Worm (Caenorhabditis elegans) whole organism, L3 larva: ENCODE data around the gene C25F9.14.

Experiments
- R02D3.7 ChIP-seq: fragments of 150-350 bp; optimal IDR thresholded peaks from 2 replicates; lab custom pipeline; 2014; ENCODE audit warnings: missing biosample characterization, missing genetic modification characterization
- ZK546.5 ChIP-seq: sonication (generic microtip); optimal IDR thresholded peaks from 2 replicates; lab custom pipeline; 2017; ENCODE audit warnings: missing biosample characterization, missing genetic modification characterization
- aly-2 ChIP-seq: fragments of 150-350 bp; optimal IDR thresholded peaks from 2 replicates; lab custom pipeline; 2014; ENCODE audit warnings: missing biosample characterization, missing genetic modification characterization
- ama-1 ChIP-seq: fragments of 150-350 bp; optimal IDR thresholded peaks from 2 replicates; lab custom pipeline; 2018
- ceh-16 ChIP-seq: sonication (generic microtip); optimal IDR thresholded peaks from 2 replicates; lab custom pipeline; 2017; ENCODE audit warnings: missing biosample characterization, missing genetic modification characterization
- ceh-82 ChIP-seq: fragments of 150-350 bp; optimal IDR thresholded peaks from 2 replicates; lab custom pipeline; 2014; ENCODE audit warnings: missing biosample characterization, missing genetic modification characterization
- egl-27 ChIP-seq: sonication (generic microtip); optimal IDR thresholded peaks from 4 replicates; lab custom pipeline; 2017; ENCODE audit warnings: missing biosample characterization, missing genetic modification reagents, missing genetic modification characterization
- egl-5 ChIP-seq: fragments of 150-350 bp; optimal IDR thresholded peaks from 2 replicates; lab custom pipeline; 2017; ENCODE audit warnings: missing biosample characterization, missing genetic modification reagents, missing genetic modification characterization, inconsistent platforms
- elt-1 ChIP-seq: fragments of 150-350 bp; optimal IDR thresholded peaks from 2 replicates; lab custom pipeline; 2014; ENCODE audit warnings: missing biosample characterization, missing genetic modification characterization
- elt-2 ChIP-seq: sonication (generic microtip); optimal IDR thresholded peaks from 2 replicates; lab custom pipeline; 2016; ENCODE audit warnings: missing genetic modification reagents, mild to moderate bottlenecking, missing genetic modification characterization, missing compliant biosample characterization
- eor-1 ChIP-seq, 2 experiments: fragments of 150-350 bp; optimal IDR thresholded peaks; 2 replicates each; lab custom pipeline; 2014 to 2018; ENCODE audit warnings: missing biosample characterization in 2 of 2, missing genetic modification characterization in 2 of 2
- fkh-10 ChIP-seq: sonication (generic microtip); optimal IDR thresholded peaks from 2 replicates; lab custom pipeline; 2017; ENCODE audit warnings: missing biosample characterization, missing genetic modification reagents, missing genetic modification characterization
- fkh-2 ChIP-seq: fragments of 150-350 bp; optimal IDR thresholded peaks from 2 replicates; lab custom pipeline; 2014; ENCODE audit warnings: missing biosample characterization, missing genetic modification reagents, missing genetic modification characterization
- fos-1 ChIP-seq: fragments of 150-350 bp; optimal IDR thresholded peaks from 2 replicates; lab custom pipeline; 2014; ENCODE audit warnings: missing biosample characterization, missing genetic modification characterization
- hmg-11 ChIP-seq: sonication (generic microtip); optimal IDR thresholded peaks from 2 replicates; lab custom pipeline; 2016; ENCODE audit warnings: missing genetic modification characterization, missing compliant biosample characterization
- jun-1 ChIP-seq: fragments of 150-350 bp; optimal IDR thresholded peaks from 2 replicates; lab custom pipeline; 2014; ENCODE audit warnings: missing biosample characterization, missing genetic modification reagents, missing genetic modification characterization
- lin-15B ChIP-seq: fragments of 150-350 bp; optimal IDR thresholded peaks from 2 replicates; lab custom pipeline; 2014; ENCODE audit warnings: missing biosample characterization, missing genetic modification characterization
- lin-39 ChIP-seq: fragments of 150-350 bp; optimal IDR thresholded peaks from 2 replicates; lab custom pipeline; 2018; ENCODE audit warnings: missing biosample characterization, missing genetic modification reagents, missing genetic modification characterization
- lsy-12 ChIP-seq: sonication (generic microtip); optimal IDR thresholded peaks from 2 replicates; lab custom pipeline; 2016; ENCODE audit warnings: mild to moderate bottlenecking, missing genetic modification characterization, missing compliant biosample characterization
- mdl-1 ChIP-seq: fragments of 150-350 bp; optimal IDR thresholded peaks from 2 replicates; lab custom pipeline; 2014; ENCODE audit warnings: missing biosample characterization, missing genetic modification characterization
- nhr-11 ChIP-seq: fragments of 150-350 bp; optimal IDR thresholded peaks from 2 replicates; lab custom pipeline; 2014; ENCODE audit warnings: missing biosample characterization, missing genetic modification characterization
- nhr-12 ChIP-seq: fragments of 150-350 bp; optimal IDR thresholded peaks from 2 replicates; lab custom pipeline; 2014; ENCODE audit warnings: missing biosample characterization, missing genetic modification characterization
- nhr-23 ChIP-seq: fragments of 150-350 bp; optimal IDR thresholded peaks from 2 replicates; lab custom pipeline; 2014; ENCODE audit warnings: missing biosample characterization, missing genetic modification reagents, missing genetic modification characterization
- nhr-25 ChIP-seq: sonication (generic microtip); optimal IDR thresholded peaks from 2 replicates; lab custom pipeline; 2017; ENCODE audit warnings: missing biosample characterization, missing genetic modification characterization
- nhr-43 ChIP-seq: sonication (generic microtip); optimal IDR thresholded peaks from 2 replicates; lab custom pipeline; 2016; ENCODE audit warnings: mild to moderate bottlenecking, missing genetic modification characterization, missing compliant biosample characterization; ENCODE audit not compliant: poor library complexity, severe bottlenecking
- nhr-67 ChIP-seq: fragments of 150-350 bp; optimal IDR thresholded peaks from 2 replicates; lab custom pipeline; 2014; ENCODE audit warnings: missing biosample characterization, missing genetic modification characterization
- nhr-77 ChIP-seq: fragments of 150-350 bp; optimal IDR thresholded peaks from 2 replicates; lab custom pipeline; 2014; ENCODE audit warnings: missing biosample characterization, missing genetic modification characterization
- pha-4 ChIP-seq: fragments of 150-350 bp; optimal IDR thresholded peaks from 2 replicates; lab custom pipeline; 2014; ENCODE audit warnings: missing biosample characterization, missing genetic modification reagents, missing genetic modification characterization
- pqm-1 ChIP-seq: fragments of 150-350 bp; optimal IDR thresholded peaks from 2 replicates; lab custom pipeline; 2017; ENCODE audit warnings: missing biosample characterization, missing genetic modification characterization, inconsistent platforms
- skn-1 ChIP-seq: fragments of 150-350 bp; optimal IDR thresholded peaks from 2 replicates; lab custom pipeline; 2014; ENCODE audit warnings: missing biosample characterization, missing genetic modification characterization
- snpc-4 ChIP-seq: fragments of 150-350 bp; optimal IDR thresholded peaks from 2 replicates; lab custom pipeline; 2014; ENCODE audit warnings: missing biosample characterization, missing genetic modification characterization
- unc-39 ChIP-seq: sonication (generic microtip); optimal IDR thresholded peaks from 4 replicates; lab custom pipeline; 2017; ENCODE audit warnings: missing biosample characterization, missing genetic modification characterization
- ztf-4 ChIP-seq: fragments of 150-350 bp; optimal IDR thresholded peaks from 2 replicates; lab custom pipeline; 2014; ENCODE audit warnings: missing biosample characterization, missing genetic modification characterization

C25F9.14 gene

DNA sequence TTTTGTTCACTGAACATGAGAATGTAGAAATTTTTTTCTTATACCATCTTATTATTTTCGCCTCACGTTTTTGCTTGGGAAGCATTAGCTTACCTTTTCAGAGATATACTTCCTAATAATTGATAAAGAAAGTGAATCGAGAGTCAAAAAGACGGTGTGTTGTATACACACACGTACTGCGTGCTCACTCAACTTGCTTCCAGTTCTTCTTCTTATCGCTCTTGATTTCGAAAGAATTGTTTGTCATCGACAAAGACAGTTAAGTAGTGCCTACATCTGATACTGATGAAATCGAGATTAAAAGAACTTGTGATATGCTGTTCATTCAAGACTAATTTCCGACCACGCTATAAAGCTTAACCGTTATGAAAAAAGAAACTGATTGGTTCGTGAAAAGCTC, 25.6 kb upstream of the C25F9.14 start, which contains the start of gene C25F9.5:
C25F9.5 (minus strand) TSS at position 195 of the 400 bp plus-strand sequence.
- TF ChIP-seq lsy-12 (tag; lab: Kevin White, UChicago) (no peak), nhr-11 (no peak), ZK546.5 (no peak), pha-4 (tag; lab: Kevin White, UChicago) (peak; percentile 28), elt-2 (tag; lab: Kevin White, UChicago) (peak; percentile 81), jun-1 (peak; percentile 64), R02D3.7 (tag; lab: Kevin White, UChicago) (no peak), fkh-2 (tag; lab: Kevin White, UChicago) (no peak), pqm-1 (tag; lab: Kevin White, UChicago) (peak; percentile 58), egl-5 (tag; lab: Kevin White, UChicago) (no peak), egl-27 (tag; lab: Kevin White, UChicago) (no peak), lin-15B (no peak), nhr-12 (tag; lab: Kevin White, UChicago) (no peak), elt-1 (tag; lab: Kevin White, UChicago) (no peak), mdl-1 (no peak), fos-1 (no peak), nhr-77 (tag; lab: Kevin White, UChicago) (no peak), fkh-10 (GFP tag; lab: Kevin White, UChicago) (no peak)

DNA sequence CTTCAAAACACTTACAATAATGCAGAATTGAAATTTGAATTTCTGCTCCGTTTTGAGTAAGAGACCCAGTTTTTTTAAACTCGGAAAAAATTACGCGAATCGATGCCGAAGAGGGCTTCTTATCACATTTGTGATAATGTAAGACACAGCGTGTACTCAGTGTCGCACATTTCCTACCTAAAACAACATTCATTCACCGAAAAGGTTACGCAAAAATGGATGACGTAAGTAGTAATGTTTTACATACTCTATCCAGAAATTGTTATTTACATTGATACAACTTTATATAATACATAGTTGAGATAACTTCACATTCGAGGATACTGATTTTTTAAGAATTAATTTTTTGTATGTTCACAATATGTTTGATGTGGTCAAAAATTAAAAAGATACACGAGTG, 19.8 kb upstream of the C25F9.14 start, which contains the start of the genes C25F9.4 and C25F9.9:
C25F9.4 (minus strand) TSS at position 101 of the 400 bp plus-strand sequence.
C25F9.9 (plus strand) TSS at position 137 of the 400 bp plus-strand sequence.
- TF ChIP-seq eor-1 (tag; optimal IDR thresholded peaks at IDR 0.05; lab: Kevin White, UChicago), result no peak
- TF ChIP-seq unc-39 (tag; lab: Kevin White, UChicago), result no peak
- TF ChIP-seq elt-2 (tag; lab: Kevin White, UChicago), result peak; percentile 48

DNA sequence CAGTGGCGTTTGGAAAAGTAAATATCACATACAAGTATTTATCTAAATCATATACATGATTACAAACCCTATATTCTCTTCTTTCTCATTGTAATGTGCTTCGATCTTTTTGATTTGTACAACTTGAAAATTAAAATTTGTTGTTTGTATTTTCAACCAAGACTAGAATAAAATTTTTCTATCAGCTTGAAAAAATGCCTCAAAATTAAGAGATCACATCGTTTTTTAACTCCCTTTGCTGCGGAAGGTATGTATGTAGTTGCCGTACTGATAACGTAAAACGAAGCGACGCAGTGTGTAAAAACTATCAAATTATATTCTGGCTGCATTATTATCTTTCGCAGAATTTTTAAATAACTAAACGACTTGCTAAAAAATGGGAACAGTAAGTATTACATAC, 18.4 kb upstream of the C25F9.14 start, which contains the start of gene C25F9.15:
C25F9.15 (plus strand) TSS at position 301 of the 400 bp plus-strand sequence.
- TF ChIP-seq elt-2 (tag; lab: Kevin White, UChicago) (peak; percentile 42), lin-39 (tag; lab: Kevin White, UChicago) (no peak)

DNA sequence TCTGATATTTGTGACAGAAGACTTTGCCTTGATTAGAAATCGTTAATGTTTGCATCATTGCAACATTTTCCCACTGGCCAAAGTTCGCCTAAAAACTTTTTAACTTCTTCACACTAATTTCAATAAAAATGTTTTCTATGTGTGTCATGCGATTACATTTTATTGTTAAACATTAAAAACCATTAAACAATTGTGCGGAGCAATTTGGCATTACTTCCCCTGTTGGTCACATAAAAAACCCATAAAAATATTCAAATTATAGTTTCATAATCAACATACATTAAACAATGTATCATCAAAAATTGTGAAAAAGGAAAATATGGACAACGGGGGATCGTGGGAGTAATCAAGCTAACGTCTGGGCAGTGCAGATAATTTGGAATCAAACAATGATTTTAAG, 17.0 kb upstream of the C25F9.14 start:
- TF ChIP-seq pqm-1 (tag; lab: Kevin White, UChicago) (peak; percentile 7), elt-2 (tag; lab: Kevin White, UChicago) (peak; percentile 65)

DNA sequence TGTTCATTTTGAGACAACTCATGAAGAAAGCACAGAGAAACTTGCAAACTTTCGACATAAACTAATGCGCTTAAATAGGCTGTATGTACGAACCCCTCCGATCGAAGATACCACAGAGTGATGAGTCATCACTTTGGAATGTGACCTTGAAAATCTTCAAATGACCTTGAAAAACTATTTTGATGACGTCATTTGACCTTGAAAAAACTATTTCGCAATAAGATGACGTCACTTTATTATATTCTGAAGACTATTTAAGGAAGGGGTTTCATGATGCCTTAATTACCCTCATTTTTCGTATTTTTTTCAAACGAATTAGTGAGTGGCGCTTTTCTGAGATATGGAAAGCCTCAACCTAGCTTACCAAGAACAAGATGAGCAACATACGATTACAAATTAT, 15.2 kb upstream of the C25F9.14 start, which contains the start of gene C25F9.2:
C25F9.2 (plus strand) TSS at position 341 of the 400 bp plus-strand sequence.
- TF ChIP-seq nhr-25 (tag; lab: Kevin White, UChicago) (peak; percentile 57), lin-15B (no peak)

DNA sequence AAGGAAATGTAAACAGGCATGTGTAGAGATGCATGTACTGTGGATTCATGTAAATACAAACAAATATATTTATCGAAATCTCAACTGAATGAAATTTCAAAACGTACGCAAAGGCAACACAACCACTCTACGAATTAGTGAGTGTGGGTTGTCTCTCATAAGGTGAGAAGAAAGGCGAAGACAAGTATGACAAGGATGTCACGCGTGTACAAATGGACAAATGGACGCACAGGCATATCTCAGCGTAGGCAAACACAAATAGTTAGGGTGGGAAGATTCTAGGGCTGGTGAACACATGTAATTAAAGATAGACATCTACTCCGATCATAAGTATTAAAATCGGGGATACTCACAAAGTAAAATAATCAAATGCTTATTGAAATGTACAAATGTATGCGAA, 8.2 kb upstream of the C25F9.14 start:
- peak; percentile 27 for TF ChIP-seq nhr-43 (tag; lab: Kevin White, UChicago)
- TF ChIP-seq egl-27 (tag; lab: Kevin White, UChicago), result no peak
- peak; percentile 29 for TF ChIP-seq nhr-25 (tag; lab: Kevin White, UChicago)
- TF ChIP-seq elt-1 (tag; lab: Kevin White, UChicago), result peak; percentile 86
- TF ChIP-seq, all 47 proteins: peak for 3

DNA sequence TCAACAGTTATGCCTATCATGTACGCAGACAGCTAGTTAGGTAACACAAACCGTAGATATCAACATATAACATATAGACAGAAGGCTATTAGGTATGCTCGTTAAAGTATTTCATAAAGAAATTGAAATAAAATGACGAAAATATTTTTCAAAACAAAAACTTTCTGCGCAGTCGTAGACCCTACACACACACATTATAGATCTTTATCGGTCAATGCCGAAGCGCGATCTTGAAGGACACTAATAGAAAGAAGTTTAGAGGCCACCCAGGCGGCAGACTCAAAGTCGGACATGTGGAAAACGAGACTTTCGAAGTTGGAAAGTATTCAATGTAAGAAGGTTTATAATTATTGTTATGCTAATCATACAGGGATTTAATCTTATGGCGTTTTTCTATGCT, 7.3 kb upstream of the C25F9.14 start:
- TF ChIP-seq elt-2 (tag; lab: Kevin White, UChicago) (no peak), lin-39 (tag; lab: Kevin White, UChicago) (no peak), snpc-4 (tag; lab: Kevin White, UChicago) (no peak), ceh-16 (tag; lab: Kevin White, UChicago) (no peak), ZK546.5 (no peak), nhr-25 (tag; lab: Kevin White, UChicago) (peak; percentile 32), ztf-4 (tag; lab: Kevin White, UChicago) (no peak), eor-1 (tag; optimal IDR thresholded peaks at IDR 0.05; lab: Kevin White, UChicago) (no peak), pqm-1 (tag; lab: Kevin White, UChicago) (no peak), elt-1 (tag; lab: Kevin White, UChicago) (peak; percentile 95)

DNA sequence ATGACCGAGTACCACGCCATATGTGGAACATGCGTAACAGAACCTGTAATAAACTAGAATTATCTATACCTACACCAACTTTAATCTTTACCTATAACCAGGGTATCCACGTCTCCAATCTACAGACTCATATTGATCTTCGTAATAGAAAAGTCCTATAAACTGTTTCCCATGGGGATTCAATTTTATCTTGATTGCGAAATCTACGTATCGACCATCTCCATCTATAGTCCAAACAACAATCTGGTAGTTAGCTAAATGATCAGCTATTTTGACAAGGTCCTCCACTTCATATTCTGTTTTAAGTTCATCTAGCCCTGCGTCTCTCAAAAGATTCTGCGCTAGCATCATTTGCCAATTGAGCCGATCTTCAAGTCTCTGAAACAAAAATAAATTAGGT, 6.7 kb upstream of the C25F9.14 start:
- TF ChIP-seq egl-27 (tag; lab: Kevin White, UChicago), result no peak
- TF ChIP-seq elt-2 (tag; lab: Kevin White, UChicago), result no peak
- peak; percentile 53 for TF ChIP-seq nhr-25 (tag; lab: Kevin White, UChicago)
- TF ChIP-seq eor-1 (tag; optimal IDR thresholded peaks at IDR 0.05; lab: Kevin White, UChicago), result no peak
- TF ChIP-seq nhr-43 (tag; lab: Kevin White, UChicago), result peak; percentile 21
- no peak for TF ChIP-seq ceh-82 (tag; lab: Kevin White, UChicago)
- peak; percentile 99 for TF ChIP-seq elt-1 (tag; lab: Kevin White, UChicago)
- TF ChIP-seq ama-1 (lab: Kevin White, UChicago), result no peak
- TF ChIP-seq nhr-23 (tag; lab: Kevin White, UChicago), result peak; percentile 28
- TF ChIP-seq nhr-12 (tag; lab: Kevin White, UChicago), result no peak
- no peak for TF ChIP-seq aly-2 (tag; lab: Kevin White, UChicago)
- TF ChIP-seq nhr-11, result no peak
- no peak for TF ChIP-seq lin-15B
- no peak for TF ChIP-seq ztf-4 (tag; lab: Kevin White, UChicago)
- no peak for TF ChIP-seq lin-39 (tag; lab: Kevin White, UChicago)
- TF ChIP-seq nhr-67 (tag; lab: Kevin White, UChicago), result no peak
- no peak for TF ChIP-seq ZK546.5
- TF ChIP-seq skn-1 (tag; lab: Kevin White, UChicago), result no peak
- no peak for TF ChIP-seq hmg-11 (tag; lab: Kevin White, UChicago)
